Worm (Caenorhabditis elegans): Measurements from ENCODE around the gene T26A8.4.

T26A8.4 gene

DNA sequence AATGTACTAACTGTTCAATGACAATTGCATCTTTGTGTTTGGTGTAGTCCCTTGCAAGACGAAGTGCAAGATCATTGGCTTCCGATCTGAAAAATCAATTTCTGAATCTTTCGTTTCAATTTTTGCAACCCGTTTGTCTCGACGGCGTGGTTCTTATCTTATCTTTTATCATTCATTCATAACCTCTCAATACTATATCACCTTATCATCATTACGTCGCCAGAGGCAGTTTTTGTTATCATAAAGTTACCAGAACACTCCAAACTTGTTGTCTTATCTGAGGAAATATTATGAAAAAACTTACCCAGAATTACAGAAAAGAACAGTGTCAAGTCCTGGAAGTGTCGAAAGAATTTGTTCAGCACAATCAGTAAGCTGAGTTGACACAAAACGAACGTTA, 17.8 kb upstream of the T26A8.4 start:
- TF ChIP-seq lsy-2 (tag; optimal IDR thresholded peaks at IDR 0.05) = peak in 1 of 2 experiments; percentile 12
- TF ChIP-seq unc-62 (GFP tag; optimal IDR thresholded peaks at IDR 0.05) = no peak
- no peak for TF ChIP-seq grh-1 (GFP tag; IDR thresholded peaks at IDR 0.05)
- no peak for TF ChIP-seq unc-130 (tag; optimal IDR thresholded peaks at IDR 0.05)
- TF ChIP-seq blmp-1 (tag; optimal IDR thresholded peaks at IDR 0.05) = peak; percentile 1
- peak; percentile 1 for TF ChIP-seq nhr-90 (tag; optimal IDR thresholded peaks at IDR 0.05; ENCODE audit: poor library complexity)
- TF ChIP-seq fkh-10 (GFP tag; optimal IDR thresholded peaks at IDR 0.05) = no peak
- no peak for TF ChIP-seq nhr-84 (tag; optimal IDR thresholded peaks at IDR 0.05)
- TF ChIP-seq fkh-8 (tag; optimal IDR thresholded peaks at IDR 0.05) = no peak
- no peak for TF ChIP-seq jun-1 (tag; optimal IDR thresholded peaks at IDR 0.05)
- TF ChIP-seq lin-14 (GFP tag; optimal IDR thresholded peaks at IDR 0.05) = peak; percentile 20
- TF ChIP-seq isw-1 (GFP tag; IDR thresholded peaks at IDR 0.05) = no peak
- TF ChIP-seq ztf-4 (tag; optimal IDR thresholded peaks at IDR 0.05) = no peak
- peak in 5 of 6 experiments; percentile 0 to 97 (median 93) for TF ChIP-seq elt-3 (tag; optimal IDR thresholded peaks at IDR 0.05)
- no peak for TF ChIP-seq aha-1 (tag; optimal IDR thresholded peaks at IDR 0.05)
- no peak for TF ChIP-seq nhr-47 (tag; optimal IDR thresholded peaks at IDR 0.05)
- no peak for TF ChIP-seq hlh-4 (tag; optimal IDR thresholded peaks at IDR 0.05)
- TF ChIP-seq nhr-71 (tag; optimal IDR thresholded peaks at IDR 0.05) = peak; percentile 17
- no peak for TF ChIP-seq snu-23 (GFP tag; optimal IDR thresholded peaks at IDR 0.05)
- no peak for TF ChIP-seq tlp-1 (tag; optimal IDR thresholded peaks at IDR 0.05)
- peak; percentile 34 for TF ChIP-seq pqm-1 (tag; optimal IDR thresholded peaks at IDR 0.05)
- TF ChIP-seq lin-39 (tag; optimal IDR thresholded peaks at IDR 0.05) = no peak
- TF ChIP-seq snpc-4 (tag; optimal IDR thresholded peaks at IDR 0.05) = no peak
- TF ChIP-seq sox-4 (tag; optimal IDR thresholded peaks at IDR 0.05) = no peak
- no peak for TF ChIP-seq ceh-90 (tag; optimal IDR thresholded peaks at IDR 0.05)
- TF ChIP-seq xbp-1 (tag; optimal IDR thresholded peaks at IDR 0.05) = no peak
- no peak for TF ChIP-seq ceh-82 (tag; optimal IDR thresholded peaks at IDR 0.05)
- no peak for TF ChIP-seq nhr-77 (tag; optimal IDR thresholded peaks at IDR 0.05)
- no peak for TF ChIP-seq mep-1 (tag; optimal IDR thresholded peaks at IDR 0.05)
- TF ChIP-seq ama-1 (optimal IDR thresholded peaks at IDR 0.05) = no peak
- TF ChIP-seq nhr-20 (tag; optimal IDR thresholded peaks at IDR 0.05) = no peak
- TF ChIP-seq elt-2 (tag; optimal IDR thresholded peaks at IDR 0.05) = peak; percentile 97
- TF ChIP-seq ceh-8 (GFP tag; optimal IDR thresholded peaks at IDR 0.05) = no peak
- no peak for TF ChIP-seq ceh-88 (GFP tag; IDR thresholded peaks at IDR 0.05)
- TF ChIP-seq F16B12.6 (tag; optimal IDR thresholded peaks at IDR 0.05) = no peak
- no peak for TF ChIP-seq mab-9 (GFP tag; IDR thresholded peaks at IDR 0.05)
- no peak for TF ChIP-seq lin-13 (GFP tag; optimal IDR thresholded peaks at IDR 0.05)
- TF ChIP-seq zag-1 (tag; optimal IDR thresholded peaks at IDR 0.05) = no peak
- no peak for TF ChIP-seq C34B4.2 (tag; optimal IDR thresholded peaks at IDR 0.05)
- TF ChIP-seq skn-1 (tag; optimal IDR thresholded peaks at IDR 0.05) = no peak
- TF ChIP-seq ceh-63 (GFP tag; optimal IDR thresholded peaks at IDR 0.05) = no peak
- no peak for TF ChIP-seq ets-5 (GFP tag; IDR thresholded peaks at IDR 0.05)
- TF ChIP-seq aly-2 (tag; optimal IDR thresholded peaks at IDR 0.05) = no peak
- no peak for TF ChIP-seq C16A3.4 (tag; optimal IDR thresholded peaks at IDR 0.05)
- TF ChIP-seq lin-35 (GFP tag; optimal IDR thresholded peaks at IDR 0.05) = peak in 1 of 2 experiments; percentile 7
- no peak for TF ChIP-seq pag-3 (tag; optimal IDR thresholded peaks at IDR 0.05; ENCODE audit: borderline replicate concordance, insufficient read depth)

DNA sequence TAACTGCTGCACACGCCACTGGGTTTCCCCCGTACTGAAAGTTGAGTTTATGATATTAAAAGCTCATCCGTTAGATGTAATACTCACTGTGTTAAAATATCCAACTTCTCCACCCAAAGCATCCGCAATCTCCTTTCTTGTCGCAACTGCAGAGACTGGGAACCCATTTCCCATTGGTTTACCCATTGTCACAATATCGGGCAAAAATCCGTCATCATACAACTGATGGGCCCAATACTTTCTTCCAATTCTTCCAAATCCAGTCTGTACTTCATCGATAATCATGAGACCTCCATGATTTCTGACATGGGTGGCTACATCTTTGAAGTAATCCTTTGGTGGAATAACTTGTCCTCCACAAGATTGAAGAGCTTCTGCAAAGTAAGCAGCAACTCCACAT, 17.2 kb upstream of the T26A8.4 start:
- TF ChIP-seq alr-1 (tag; optimal IDR thresholded peaks at IDR 0.05; ENCODE audit: borderline replicate concordance) = no peak
- TF ChIP-seq nhr-20 (tag; optimal IDR thresholded peaks at IDR 0.05) = no peak
- TF ChIP-seq ama-1 (optimal IDR thresholded peaks at IDR 0.05) = no peak
- no peak for TF ChIP-seq efl-3 (GFP tag; optimal IDR thresholded peaks at IDR 0.05)
- TF ChIP-seq unc-98 (GFP tag; IDR thresholded peaks at IDR 0.05) = no peak
- no peak for TF ChIP-seq ceh-82 (tag; optimal IDR thresholded peaks at IDR 0.05)
- TF ChIP-seq C04F5.9 (tag; optimal IDR thresholded peaks at IDR 0.05) = no peak
- TF ChIP-seq aha-1 (tag; optimal IDR thresholded peaks at IDR 0.05) = no peak
- no peak for TF ChIP-seq nhr-85 (tag)
- no peak for TF ChIP-seq nhr-47 (tag; optimal IDR thresholded peaks at IDR 0.05)
- TF ChIP-seq isw-1 (GFP tag; IDR thresholded peaks at IDR 0.05) = no peak
- TF ChIP-seq xbp-1 (tag; optimal IDR thresholded peaks at IDR 0.05) = no peak
- no peak for TF ChIP-seq hlh-17 (GFP tag; optimal IDR thresholded peaks at IDR 0.05; ENCODE audit: borderline replicate concordance)
- TF ChIP-seq nhr-84 (tag; optimal IDR thresholded peaks at IDR 0.05) = no peak
- no peak for TF ChIP-seq lin-39 (tag; optimal IDR thresholded peaks at IDR 0.05)
- no peak for TF ChIP-seq elt-3 (tag; optimal IDR thresholded peaks at IDR 0.05)
- TF ChIP-seq nhr-77 (tag; optimal IDR thresholded peaks at IDR 0.05) = no peak

Data from whole organism, L1 larva.